Fruit fly (Drosophila melanogaster): ENCODE data around the gene NFAT.

NFAT gene

DNA sequence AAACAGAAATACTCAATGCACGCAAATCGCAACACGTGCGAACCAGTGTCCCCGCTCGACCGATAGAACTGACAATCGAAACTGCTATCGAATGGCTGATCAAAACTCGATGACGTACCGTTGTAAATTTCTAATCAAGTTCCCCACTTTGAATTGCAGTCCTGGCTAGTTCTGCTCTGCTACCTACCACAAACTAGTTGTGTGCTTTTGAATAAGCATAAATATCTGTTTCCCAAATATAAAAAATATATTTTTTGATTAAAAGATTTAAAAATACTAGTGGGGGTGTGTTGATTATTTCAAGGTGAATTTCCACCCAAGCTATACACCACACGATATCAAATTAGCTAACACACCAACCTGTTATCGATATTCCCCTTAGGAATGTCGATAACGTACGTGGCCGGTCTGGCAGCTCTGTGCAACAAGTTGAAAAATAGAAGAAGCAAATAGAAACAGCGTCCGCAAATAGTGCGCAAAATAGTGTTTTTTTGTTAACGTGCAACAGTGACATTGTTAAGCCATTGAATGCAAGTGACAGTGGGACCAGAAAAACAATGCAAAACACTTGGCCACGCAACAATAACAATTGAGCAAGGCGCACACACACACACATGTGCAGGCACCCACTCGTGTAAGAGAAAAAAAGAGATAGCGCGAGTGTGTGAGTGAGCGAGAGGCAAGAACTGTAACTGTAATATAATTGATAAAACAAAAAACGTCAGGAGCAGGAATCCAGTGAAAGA, at the start of gene NFAT, which contains the start of gene CG2691:
Gene NFAT (plus strand): TSS at position 412 of the 746 bp plus-strand sequence.
Gene CG2691 (minus strand): TSS at position 75 of the 746 bp plus-strand sequence.
- TF ChIP-seq EcR (GFP tag; optimal IDR thresholded peaks at IDR 0.05), result no peak
- TF ChIP-seq Dll (optimal IDR thresholded peaks at IDR 0.05), result no peak
- TF ChIP-seq psq (optimal IDR thresholded peaks at IDR 0.05), result no peak
- no peak for TF ChIP-seq pan (optimal IDR thresholded peaks at IDR 0.05)
- TF ChIP-seq usp (GFP tag; optimal IDR thresholded peaks at IDR 0.05), result no peak
- no peak for TF ChIP-seq CG8478 (optimal IDR thresholded peaks at IDR 0.05)

DNA sequence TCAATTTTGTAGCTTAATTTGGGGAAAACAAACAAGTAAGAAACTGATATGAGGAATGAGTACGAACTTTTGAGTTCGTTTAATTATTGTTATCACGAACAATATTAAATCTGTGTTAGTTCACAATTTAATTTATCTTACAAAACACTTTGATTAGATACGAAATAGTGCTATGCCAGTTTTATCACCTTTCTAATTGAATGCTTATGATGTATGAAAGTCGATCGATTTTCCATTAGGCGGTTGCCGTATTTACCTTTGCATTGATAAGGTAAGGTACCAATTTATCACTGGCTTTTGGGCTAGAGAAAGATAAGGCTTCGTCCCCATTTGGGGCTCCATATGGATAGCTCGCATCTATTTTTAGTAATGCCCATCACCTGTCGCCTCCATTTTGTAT, 45.2 kb upstream of the NFAT start:
- TF ChIP-seq EcR (GFP tag; optimal IDR thresholded peaks at IDR 0.05) (no peak), pan (optimal IDR thresholded peaks at IDR 0.05) (no peak), CG8478 (optimal IDR thresholded peaks at IDR 0.05) (no peak), Dll (optimal IDR thresholded peaks at IDR 0.05) (no peak), usp (GFP tag; optimal IDR thresholded peaks at IDR 0.05) (no peak), psq (optimal IDR thresholded peaks at IDR 0.05) (no peak)

- TF ChIP-seq usp (GFP tag; optimal IDR thresholded peaks at IDR 0.05) (no peak), pan (optimal IDR thresholded peaks at IDR 0.05) (no peak), Dll (optimal IDR thresholded peaks at IDR 0.05) (no peak), EcR (GFP tag; optimal IDR thresholded peaks at IDR 0.05) (no peak)
Observed at dm6 chrX:13586888-13587287, 37.7 kb upstream of the NFAT start.

DNA sequence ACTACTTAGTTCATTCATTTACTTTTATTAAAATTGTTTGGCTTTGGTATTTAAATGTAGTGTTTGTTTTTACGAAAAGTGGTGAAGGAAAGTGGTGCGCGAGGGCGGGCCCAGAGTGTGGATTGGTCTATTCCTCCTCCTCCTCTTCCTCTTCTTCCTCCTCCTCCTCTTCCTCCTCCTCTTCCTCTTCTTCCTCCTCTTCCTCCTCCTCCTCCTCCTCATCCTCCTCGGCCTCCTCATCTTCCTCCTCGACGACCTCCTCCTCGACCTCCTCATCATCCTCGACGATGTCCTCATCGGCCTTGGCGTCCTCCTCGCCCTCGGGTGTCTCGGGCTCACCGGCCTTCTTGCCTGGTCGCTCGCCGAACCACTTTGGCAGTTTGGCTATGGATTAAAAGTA, 30.9 kb upstream of the NFAT start:
- TF ChIP-seq psq (optimal IDR thresholded peaks at IDR 0.05), result no peak
- TF ChIP-seq CG8478 (optimal IDR thresholded peaks at IDR 0.05), result no peak
- no peak for TF ChIP-seq EcR (GFP tag; optimal IDR thresholded peaks at IDR 0.05)
- no peak for TF ChIP-seq usp (GFP tag; optimal IDR thresholded peaks at IDR 0.05)
- TF ChIP-seq pan (optimal IDR thresholded peaks at IDR 0.05), result no peak
- TF ChIP-seq Dll (optimal IDR thresholded peaks at IDR 0.05), result no peak

- no peak for TF ChIP-seq psq (optimal IDR thresholded peaks at IDR 0.05)
- TF ChIP-seq EcR (GFP tag; optimal IDR thresholded peaks at IDR 0.05), result no peak
- no peak for TF ChIP-seq usp (GFP tag; optimal IDR thresholded peaks at IDR 0.05)
- no peak for TF ChIP-seq Dll (optimal IDR thresholded peaks at IDR 0.05)
- TF ChIP-seq pan (optimal IDR thresholded peaks at IDR 0.05), result no peak
- no peak for TF ChIP-seq CG8478 (optimal IDR thresholded peaks at IDR 0.05)
Observed at dm6 chrX:13597753-13598152, 26.8 kb upstream of the NFAT start.

DNA sequence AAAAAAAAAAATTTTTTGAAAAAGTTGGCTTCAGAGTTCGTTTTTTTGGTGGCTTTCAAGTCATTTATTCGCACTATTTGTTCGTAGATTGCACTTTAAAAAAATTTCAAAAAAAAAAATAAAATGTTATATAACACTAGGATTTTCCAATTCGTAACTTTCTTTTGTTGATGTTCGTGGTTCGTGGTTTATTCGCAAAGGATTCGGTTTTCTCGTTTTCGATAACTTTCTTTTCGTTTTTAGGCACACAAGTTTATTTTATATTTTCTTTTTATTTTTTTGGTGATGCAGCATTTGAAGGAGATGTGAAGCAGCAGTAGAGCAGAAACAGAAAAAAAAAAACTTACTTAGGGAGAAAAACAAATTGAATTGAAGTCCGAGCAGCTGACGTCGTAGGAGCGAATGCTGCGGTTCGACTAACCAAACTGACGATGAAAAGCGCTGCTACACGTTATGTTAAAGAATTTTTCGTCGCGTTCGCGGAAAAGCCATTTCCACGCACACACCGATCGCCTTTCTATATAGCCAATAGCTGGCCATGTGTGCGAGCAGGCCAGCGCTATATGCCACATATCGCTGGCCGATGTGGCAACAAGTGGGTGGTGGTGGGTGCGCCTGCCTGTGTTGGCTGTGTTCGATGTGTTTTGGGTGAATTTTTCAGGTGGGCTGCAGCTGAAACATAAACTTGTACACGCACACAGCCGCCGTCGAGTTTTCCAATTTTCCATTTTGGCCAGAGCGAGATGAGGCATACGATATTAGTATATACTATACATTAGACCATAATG, 22.3 kb upstream of the NFAT start, which contains the start of gene up:
Gene up (minus strand): TSS at position 508 of the 788 bp plus-strand sequence.
- TF ChIP-seq pan (optimal IDR thresholded peaks at IDR 0.05) (no peak), usp (GFP tag; optimal IDR thresholded peaks at IDR 0.05) (no peak), CG8478 (optimal IDR thresholded peaks at IDR 0.05) (no peak), psq (optimal IDR thresholded peaks at IDR 0.05) (no peak), EcR (GFP tag; optimal IDR thresholded peaks at IDR 0.05) (no peak), Dll (optimal IDR thresholded peaks at IDR 0.05) (no peak)

DNA sequence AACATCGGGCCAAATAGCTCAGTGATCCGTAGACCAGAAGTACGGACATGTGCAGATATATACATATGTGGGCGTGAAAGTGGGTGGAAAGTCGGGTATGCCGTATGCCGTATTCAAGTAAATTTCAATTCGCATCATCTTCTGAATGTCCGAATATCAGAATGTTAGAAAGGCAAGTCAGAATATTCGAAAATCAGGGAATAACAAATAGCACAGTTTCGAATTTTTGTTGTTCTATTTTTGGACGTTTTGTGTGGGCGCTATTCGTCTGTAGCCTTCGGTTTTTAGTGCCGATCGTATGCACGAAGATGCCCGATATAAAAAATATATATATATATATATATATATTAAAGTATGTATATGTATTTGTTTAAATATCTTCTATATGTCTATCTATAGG, 20.0 kb upstream of the NFAT start:
- no peak for TF ChIP-seq CG8478 (optimal IDR thresholded peaks at IDR 0.05)
- no peak for TF ChIP-seq Dll (optimal IDR thresholded peaks at IDR 0.05)
- TF ChIP-seq EcR (GFP tag; optimal IDR thresholded peaks at IDR 0.05), result no peak
- TF ChIP-seq usp (GFP tag; optimal IDR thresholded peaks at IDR 0.05), result no peak
- TF ChIP-seq pan (optimal IDR thresholded peaks at IDR 0.05), result no peak
- TF ChIP-seq psq (optimal IDR thresholded peaks at IDR 0.05), result no peak

DNA sequence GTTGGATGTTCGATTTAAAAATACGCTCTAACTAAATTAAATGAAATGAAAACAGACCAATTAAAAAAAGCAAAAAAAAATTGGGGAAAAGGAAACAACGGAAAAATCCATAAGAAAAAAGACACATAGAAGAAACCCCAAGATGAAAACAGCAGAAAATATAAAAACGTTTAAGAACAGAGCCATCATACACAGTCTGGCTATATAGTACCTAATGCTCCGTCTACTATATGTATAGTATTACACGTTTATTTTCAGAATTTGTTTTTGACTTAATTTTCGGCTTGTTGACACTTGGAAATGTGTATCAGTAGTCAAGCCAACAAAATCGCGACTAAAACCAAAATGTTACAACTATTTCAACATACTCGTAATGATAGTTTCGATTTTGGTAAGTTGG, 19.2 kb upstream of the NFAT start, which contains the start of gene CG11178:
Gene CG11178 (plus strand): TSS at position 301 of the 400 bp plus-strand sequence.
- TF ChIP-seq psq (optimal IDR thresholded peaks at IDR 0.05), result no peak
- TF ChIP-seq CG8478 (optimal IDR thresholded peaks at IDR 0.05), result no peak
- no peak for TF ChIP-seq EcR (GFP tag; optimal IDR thresholded peaks at IDR 0.05)
- TF ChIP-seq usp (GFP tag; optimal IDR thresholded peaks at IDR 0.05), result no peak
- TF ChIP-seq Dll (optimal IDR thresholded peaks at IDR 0.05), result no peak
- TF ChIP-seq pan (optimal IDR thresholded peaks at IDR 0.05), result no peak

DNA sequence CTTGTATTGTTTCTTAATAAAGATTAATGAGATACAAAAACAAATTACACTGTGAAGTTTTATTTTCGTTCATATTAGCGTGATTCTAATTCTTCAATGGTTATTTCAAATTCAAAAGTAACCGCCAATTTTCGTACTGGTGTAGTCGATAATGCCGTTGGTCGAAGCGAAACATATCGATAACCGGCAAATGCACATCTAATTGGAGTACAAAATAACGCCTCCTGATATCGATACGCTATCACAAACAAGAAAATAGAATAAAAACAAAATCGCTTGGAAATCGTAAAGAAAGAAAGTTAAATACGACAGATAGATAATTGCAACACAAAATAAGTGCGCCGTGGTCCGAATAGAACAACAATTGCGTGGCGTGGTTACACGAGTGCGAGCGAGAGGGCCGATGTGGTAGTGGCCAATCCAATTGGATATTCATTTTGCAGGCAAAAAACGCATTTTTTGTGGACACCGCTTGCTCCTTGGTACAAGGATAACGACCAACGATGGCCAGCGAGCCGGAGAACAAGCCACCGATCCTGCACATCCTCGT, 18.5 kb upstream of the NFAT start:
- TF ChIP-seq psq (optimal IDR thresholded peaks at IDR 0.05) (no peak), Dll (optimal IDR thresholded peaks at IDR 0.05) (no peak), CG8478 (optimal IDR thresholded peaks at IDR 0.05) (no peak)

DNA sequence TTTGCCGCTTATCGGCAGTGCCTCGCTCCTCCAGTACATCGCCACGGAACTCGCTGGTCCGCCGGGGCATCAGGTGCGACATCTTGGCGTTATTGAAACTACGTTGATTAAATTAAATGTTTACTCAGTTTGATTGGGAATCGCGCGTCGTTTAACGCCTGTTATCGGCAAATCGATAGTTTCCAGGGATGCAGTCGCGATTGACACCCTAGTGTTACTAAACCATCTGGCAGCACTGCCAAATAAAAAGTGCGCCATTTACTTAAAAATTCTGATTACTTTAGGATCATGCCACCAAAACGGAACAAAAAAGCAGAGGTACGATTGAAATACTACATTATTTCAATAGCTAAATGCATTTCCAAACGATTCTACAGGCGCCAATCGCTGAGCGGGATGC, 12.7 kb upstream of the NFAT start, which contains the start of the genes Ndc80 and BthD:
Gene Ndc80 (minus strand): TSS at position 179 of the 400 bp plus-strand sequence.
Gene BthD (plus strand): TSS at position 248 of the 400 bp plus-strand sequence.
- no peak for TF ChIP-seq usp (GFP tag; optimal IDR thresholded peaks at IDR 0.05)
- no peak for TF ChIP-seq psq (optimal IDR thresholded peaks at IDR 0.05)
- TF ChIP-seq pan (optimal IDR thresholded peaks at IDR 0.05), result no peak
- no peak for TF ChIP-seq EcR (GFP tag; optimal IDR thresholded peaks at IDR 0.05)
- TF ChIP-seq Dll (optimal IDR thresholded peaks at IDR 0.05), result no peak
- no peak for TF ChIP-seq CG8478 (optimal IDR thresholded peaks at IDR 0.05)

DNA sequence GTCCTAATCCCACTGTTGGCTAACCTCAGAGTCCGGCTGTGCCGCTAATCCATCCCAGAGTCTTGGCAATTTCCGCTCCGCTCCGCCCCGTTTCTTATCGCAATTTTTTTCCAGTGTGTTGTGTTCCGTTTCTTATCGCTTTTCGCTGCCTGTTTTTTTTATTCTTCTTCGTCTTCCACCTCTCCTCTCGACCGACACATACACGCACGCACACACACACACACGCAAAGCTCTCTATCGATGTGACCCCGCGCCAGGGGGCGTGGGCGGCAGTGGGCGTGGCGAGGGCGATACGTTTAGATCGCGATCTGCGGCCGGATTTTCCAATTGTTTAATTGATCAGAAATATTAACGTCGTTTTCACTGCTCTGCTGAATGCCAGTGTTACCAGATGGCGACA, 8.6 kb upstream of the NFAT start:
- TF ChIP-seq EcR (GFP tag; optimal IDR thresholded peaks at IDR 0.05) (no peak), psq (optimal IDR thresholded peaks at IDR 0.05) (no peak), CG8478 (optimal IDR thresholded peaks at IDR 0.05) (no peak), pan (optimal IDR thresholded peaks at IDR 0.05) (no peak), usp (GFP tag; optimal IDR thresholded peaks at IDR 0.05) (no peak), Dll (optimal IDR thresholded peaks at IDR 0.05) (no peak)

Measured in whole organism.